Fruit fly (Drosophila melanogaster) whole organism: ENCODE measurements around the gene LManII.

Source experiments
- CG8478 ChIP-seq: fragments of >200 bp; optimal IDR thresholded peaks from 2 replicates; lab custom pipeline; 2018; ENCODE audit warnings: inconsistent platforms
- Dll ChIP-seq: fragments of >200 bp; optimal IDR thresholded peaks from 2 replicates; lab custom pipeline; 2017
- EcR ChIP-seq, 2 experiments: fragments of >200 bp; optimal IDR thresholded peaks; 2 replicates each; lab custom pipeline; 2017; ENCODE audit warnings: missing biosample characterization in 2 of 2, missing genetic modification characterization in 2 of 2, missing genetic modification reagents in 2 of 2
- pan ChIP-seq: fragments of >200 bp; optimal IDR thresholded peaks from 2 replicates; lab custom pipeline; 2017
- psq ChIP-seq: fragments of >200 bp; optimal IDR thresholded peaks from 2 replicates; lab custom pipeline; 2017
- usp ChIP-seq: fragments of >200 bp; optimal IDR thresholded peaks from 2 replicates; lab custom pipeline; 2017; ENCODE audit warnings: missing biosample characterization, missing genetic modification characterization, mixed read lengths

Gene LManII

DNA sequence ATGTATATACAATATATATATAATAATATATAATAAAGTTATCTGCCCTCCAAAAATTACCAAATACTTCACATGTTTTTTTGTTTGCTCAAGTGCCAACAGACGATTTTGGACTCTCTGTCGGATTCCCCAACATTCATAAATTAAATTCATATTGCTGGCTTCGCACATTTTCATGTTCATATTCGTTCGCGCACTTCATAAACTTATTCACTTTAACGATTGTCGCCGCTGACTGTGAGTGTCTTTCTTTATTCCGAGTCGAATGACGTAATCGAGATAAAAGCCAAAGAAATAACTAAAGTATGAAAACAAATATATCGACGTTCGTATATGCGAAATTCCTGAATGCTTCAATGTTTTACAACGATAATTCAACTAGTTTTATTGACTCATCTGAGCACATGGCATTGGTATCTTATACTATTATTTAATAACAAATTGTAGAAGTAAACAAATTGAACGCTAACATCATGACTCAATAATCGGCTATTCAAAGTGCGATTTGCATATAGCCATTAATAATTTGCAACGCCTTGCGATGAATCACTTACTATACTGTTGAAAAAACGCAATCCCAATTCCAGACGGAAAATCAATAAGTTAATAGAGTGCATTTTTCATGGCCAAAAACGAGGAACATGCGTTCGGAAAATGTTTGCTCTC is 43.0 kb downstream of the LManII start:
- TF ChIP-seq CG8478 (no peak), pan (lab: Kevin White, UChicago) (no peak), usp (GFP tag; lab: Kevin White, UChicago) (no peak), Dll (lab: Kevin White, UChicago) (no peak), EcR (GFP tag; optimal IDR thresholded peaks at IDR 0.05; lab: Kevin White, UChicago) (no peak), psq (lab: Kevin White, UChicago) (no peak)

dm6 chr2L:10502244-10502643 is 44.8 kb downstream of the LManII start:
- TF ChIP-seq psq (lab: Kevin White, UChicago) = no peak
- TF ChIP-seq Dll (lab: Kevin White, UChicago) = no peak
- TF ChIP-seq pan (lab: Kevin White, UChicago) = no peak
- no peak for TF ChIP-seq EcR (GFP tag; optimal IDR thresholded peaks at IDR 0.05; lab: Kevin White, UChicago)
- TF ChIP-seq usp (GFP tag; lab: Kevin White, UChicago) = no peak
- no peak for TF ChIP-seq CG8478

- no peak for TF ChIP-seq usp (GFP tag; lab: Kevin White, UChicago)
- no peak for TF ChIP-seq Dll (lab: Kevin White, UChicago)
- TF ChIP-seq pan (lab: Kevin White, UChicago) = no peak
- no peak for TF ChIP-seq EcR (GFP tag; optimal IDR thresholded peaks at IDR 0.05; lab: Kevin White, UChicago)
- TF ChIP-seq CG8478 = no peak
- no peak for TF ChIP-seq psq (lab: Kevin White, UChicago)
Observed at dm6 chr2L:10502862-10503261, 45.4 kb downstream of the LManII start.

DNA sequence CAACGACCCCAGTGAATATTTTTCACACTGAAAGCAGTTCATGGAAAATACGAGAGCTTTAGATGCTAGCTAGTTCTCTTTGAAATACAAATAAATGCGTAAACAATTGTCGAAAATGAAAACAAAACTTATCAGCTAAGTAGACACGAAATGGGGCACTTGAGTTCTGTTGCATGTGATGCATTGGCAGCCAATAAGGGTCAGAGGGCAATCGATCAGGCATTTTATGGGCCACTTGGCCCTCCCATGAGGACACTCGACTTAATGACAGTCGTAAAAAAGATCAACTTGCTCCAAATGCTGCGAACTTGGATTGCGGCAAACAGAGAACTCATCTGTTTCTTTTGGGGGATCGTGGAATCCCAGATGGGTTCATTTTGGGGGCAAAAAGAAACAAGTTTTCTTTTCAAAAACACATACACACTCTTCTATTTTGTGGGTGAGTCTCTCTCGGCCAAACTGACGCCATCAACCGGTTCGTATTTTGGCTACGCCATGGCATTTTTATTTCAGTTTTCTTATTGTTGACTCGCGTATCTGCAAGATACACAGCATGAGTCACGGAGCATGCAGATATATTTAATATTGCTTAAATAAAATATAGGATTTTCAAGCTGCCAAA is 46.0 kb downstream of the LManII start:
- TF ChIP-seq psq (lab: Kevin White, UChicago) (no peak), EcR (GFP tag; optimal IDR thresholded peaks at IDR 0.05; lab: Kevin White, UChicago) (no peak), usp (GFP tag; lab: Kevin White, UChicago) (no peak), pan (lab: Kevin White, UChicago) (no peak), CG8478 (no peak), Dll (lab: Kevin White, UChicago) (no peak)

DNA sequence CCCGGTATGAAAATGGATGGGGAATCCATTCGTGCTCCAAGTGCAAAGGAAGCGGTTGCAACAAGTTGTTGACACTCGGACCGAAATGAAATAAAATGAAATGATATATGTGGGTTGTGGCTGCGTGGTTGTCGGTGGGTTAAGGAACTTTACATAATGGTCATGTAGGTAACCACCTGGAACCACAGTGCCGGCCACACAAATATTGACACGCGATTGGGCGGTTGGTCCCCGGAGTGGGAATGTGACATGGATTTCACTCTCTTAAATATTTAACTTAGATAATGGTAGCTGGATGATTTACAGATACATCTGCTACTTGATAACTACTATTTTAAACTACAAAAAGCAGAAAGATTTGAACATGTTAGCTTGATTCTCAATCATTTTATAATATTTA is 47.4 kb downstream of the LManII start:
- no peak for TF ChIP-seq psq (lab: Kevin White, UChicago)
- TF ChIP-seq pan (lab: Kevin White, UChicago) = no peak

DNA sequence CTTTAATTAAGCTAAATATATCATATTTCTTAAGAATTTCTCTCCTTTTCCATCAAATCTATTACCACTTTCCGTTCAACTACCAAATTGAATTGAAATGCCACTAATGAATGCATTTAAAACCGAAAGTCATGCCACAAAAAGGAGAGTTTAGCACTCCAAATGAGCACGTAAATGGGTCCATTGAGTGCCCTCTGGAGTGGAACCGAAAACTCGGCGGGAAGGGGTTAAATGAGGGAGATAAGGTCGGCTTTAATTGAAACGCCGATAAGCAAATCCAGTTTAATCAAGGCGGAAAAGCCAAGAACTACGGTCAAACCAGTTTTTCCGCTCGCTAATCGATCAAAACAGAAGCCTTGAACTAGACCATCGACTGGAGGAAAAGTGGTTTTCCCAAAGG is 47.9 kb downstream of the LManII start:
- TF ChIP-seq psq (lab: Kevin White, UChicago) (no peak), EcR (GFP tag; optimal IDR thresholded peaks at IDR 0.05; lab: Kevin White, UChicago) (no peak), usp (GFP tag; lab: Kevin White, UChicago) (no peak), pan (lab: Kevin White, UChicago) (no peak), CG8478 (no peak), Dll (lab: Kevin White, UChicago) (no peak)

DNA sequence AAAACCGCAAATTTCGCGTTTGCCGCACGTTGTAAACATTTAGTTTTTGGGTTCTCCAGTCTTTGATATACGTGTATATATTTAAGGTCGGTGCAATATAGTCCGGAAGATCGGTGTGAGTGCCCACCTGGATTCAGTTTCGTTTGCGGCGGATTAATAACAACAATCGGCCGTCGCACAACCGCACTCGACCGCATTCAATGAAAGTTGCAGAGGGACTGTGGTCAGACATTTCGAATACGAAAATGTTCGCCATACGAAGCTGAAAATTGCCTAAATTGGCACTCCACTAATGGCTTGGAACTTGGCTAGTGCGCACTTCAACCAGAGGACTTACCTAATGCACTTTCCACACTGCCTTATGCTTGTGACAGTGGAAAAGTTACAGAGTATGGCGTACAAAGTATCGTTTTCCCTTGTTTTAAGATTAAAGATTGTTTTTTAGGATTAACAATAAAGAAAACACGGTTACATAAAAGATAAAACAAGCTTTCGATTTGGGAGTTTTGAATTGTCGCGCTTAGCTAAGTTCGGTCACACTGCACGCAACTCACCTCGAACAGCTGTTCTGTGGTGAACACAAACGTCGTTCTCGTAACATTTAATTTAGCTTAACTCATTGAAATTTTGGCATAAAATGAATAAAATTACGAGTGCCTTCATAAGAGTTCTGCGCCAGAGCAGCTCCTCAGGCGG is 49.2 kb downstream of the LManII start, which contains the start of the genes Myo31DF and CG6094:
TSS of gene Myo31DF (minus strand) at position 223 of the 696 bp plus-strand sequence.
TSS of gene CG6094 (plus strand) at position 525 of the 696 bp plus-strand sequence.
- TF ChIP-seq EcR (GFP tag; optimal IDR thresholded peaks at IDR 0.05; lab: Kevin White, UChicago) = no peak
- no peak for TF ChIP-seq usp (GFP tag; lab: Kevin White, UChicago)
- no peak for TF ChIP-seq psq (lab: Kevin White, UChicago)
- TF ChIP-seq pan (lab: Kevin White, UChicago) = no peak
- TF ChIP-seq Dll (lab: Kevin White, UChicago) = no peak
- TF ChIP-seq CG8478 = no peak

DNA sequence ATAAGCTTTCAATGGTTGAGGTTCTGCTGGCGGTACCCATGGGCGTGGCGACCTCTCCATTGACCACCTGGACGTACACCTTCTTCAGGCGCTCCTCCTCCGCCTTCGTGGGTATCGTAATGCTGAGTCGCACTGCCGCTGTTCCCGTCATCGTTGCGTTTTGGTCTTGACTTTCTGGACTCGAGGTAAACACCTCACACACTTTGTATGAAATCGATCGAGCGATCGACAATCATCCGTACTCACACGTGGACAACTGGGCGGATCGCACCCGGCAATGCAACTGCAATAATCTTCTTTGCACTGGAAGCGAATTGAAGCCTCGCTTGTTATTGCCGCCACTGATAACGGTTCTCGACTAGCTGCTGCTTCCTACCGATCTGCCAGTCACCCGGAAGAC is 52.6 kb downstream of the LManII start, which contains the start of gene CG7384:
TSS of gene CG7384 (minus strand) at position 366 of the 400 bp plus-strand sequence.
- TF ChIP-seq EcR (GFP tag; optimal IDR thresholded peaks at IDR 0.05; lab: Kevin White, UChicago) (no peak), psq (lab: Kevin White, UChicago) (no peak), CG8478 (no peak), pan (lab: Kevin White, UChicago) (no peak), usp (GFP tag; lab: Kevin White, UChicago) (no peak), Dll (lab: Kevin White, UChicago) (no peak)

dm6 chr2L:10510843-10511242 is 53.4 kb downstream of the LManII start:
- no peak for TF ChIP-seq pan (lab: Kevin White, UChicago)
- TF ChIP-seq psq (lab: Kevin White, UChicago) = no peak
- no peak for TF ChIP-seq Dll (lab: Kevin White, UChicago)
- TF ChIP-seq EcR (GFP tag; optimal IDR thresholded peaks at IDR 0.05; lab: Kevin White, UChicago) = no peak
- no peak for TF ChIP-seq usp (GFP tag; lab: Kevin White, UChicago)
- no peak for TF ChIP-seq CG8478
